Worm (Caenorhabditis elegans) whole organism, mixed stage, embryonic: Measurements from ENCODE around the gene C25G6.3.

Experiments used
- elt-3 ChIP-seq: fragments of 150-350 bp; optimal IDR thresholded peaks from 2 replicates; lab custom pipeline; 2014; ENCODE audit warnings: missing biosample characterization, missing genetic modification characterization
- snpc-4 ChIP-seq: fragments of 150-350 bp; optimal IDR thresholded peaks from 2 replicates; lab custom pipeline; 2014; ENCODE audit warnings: missing biosample characterization, missing genetic modification characterization
- ztf-11 ChIP-seq: fragments of 150-350 bp; optimal IDR thresholded peaks from 2 replicates; lab custom pipeline; 2014; ENCODE audit warnings: missing biosample characterization, missing genetic modification characterization

ce11 chrX:1183258-1183657 lies 55.4 kb downstream of the C25G6.3 start:
- TF ChIP-seq elt-3 (tag; lab: Kevin White, UChicago) (no peak), snpc-4 (no peak), ztf-11 (tag; lab: Kevin White, UChicago) (no peak)
